Worm (Caenorhabditis elegans) whole organism, mixed stage, embryonic: ENCODE data around the gene clh-4.

Source experiments
- M03D4.4 ChIP-seq: sonication (generic microtip); optimal IDR thresholded peaks from 2 replicates; lab custom pipeline; 2017; ENCODE audit warnings: mild to moderate bottlenecking, missing genetic modification characterization, missing compliant biosample characterization
- bed-3 ChIP-seq: fragments of 200-800 bp; sonication (Bioruptor generic); optimal IDR thresholded peaks from 3 replicates; lab custom pipeline; 2018; ENCODE audit warnings: mild to moderate bottlenecking, missing genetic modification characterization, moderate library complexity, missing compliant biosample characterization
- blmp-1 ChIP-seq: fragments of 150-350 bp; optimal IDR thresholded peaks from 2 replicates; lab custom pipeline; 2014; ENCODE audit warnings: missing biosample characterization, missing genetic modification characterization
- ceh-39 ChIP-seq: fragments of 150-350 bp; optimal IDR thresholded peaks from 2 replicates; lab custom pipeline; 2014; ENCODE audit warnings: missing biosample characterization, missing genetic modification characterization
- ceh-43 ChIP-seq: fragments of 200-800 bp; sonication (Bioruptor generic); optimal IDR thresholded peaks from 2 replicates; lab custom pipeline; 2018; ENCODE audit warnings: mild to moderate bottlenecking, missing genetic modification characterization, moderate library complexity, missing compliant biosample characterization
- ceh-83 ChIP-seq: fragments of 200-800 bp; sonication (Bioruptor generic); optimal IDR thresholded peaks from 2 replicates; lab custom pipeline; 2018; ENCODE audit warnings: mild to moderate bottlenecking, missing genetic modification characterization, missing compliant biosample characterization
- ces-1 ChIP-seq: fragments of 150-350 bp; optimal IDR thresholded peaks from 2 replicates; lab custom pipeline; 2014; ENCODE audit warnings: missing biosample characterization, missing genetic modification reagents, missing genetic modification characterization
- cnd-1 ChIP-seq: fragments of 200-800 bp; sonication (Bioruptor generic); optimal IDR thresholded peaks from 2 replicates; lab custom pipeline; 2018; ENCODE audit warnings: mild to moderate bottlenecking, missing genetic modification characterization, missing compliant biosample characterization
- drap-1 ChIP-seq: fragments of 200-800 bp; sonication (Bioruptor generic); optimal IDR thresholded peaks from 3 replicates; lab custom pipeline; 2018; ENCODE audit warnings: mild to moderate bottlenecking, missing genetic modification characterization, missing compliant biosample characterization
- elt-1 ChIP-seq: sonication (generic microtip); optimal IDR thresholded peaks from 2 replicates; lab custom pipeline; 2017; ENCODE audit warnings: missing genetic modification characterization, mild to moderate bottlenecking, missing compliant biosample characterization, antibody characterized with exemption, moderate library complexity, borderline replicate concordance; ENCODE audit not compliant: insufficient read depth
- flh-1 ChIP-seq: fragments of 200-800 bp; sonication (Bioruptor generic); optimal IDR thresholded peaks from 2 replicates; lab custom pipeline; 2018; ENCODE audit warnings: mild to moderate bottlenecking, missing genetic modification characterization, moderate library complexity, missing compliant biosample characterization
- ham-2 ChIP-seq: fragments of 200-800 bp; sonication (Bioruptor generic); optimal IDR thresholded peaks from 2 replicates; lab custom pipeline; 2018; ENCODE audit warnings: mild to moderate bottlenecking, missing genetic modification characterization, missing compliant biosample characterization
- hlh-1 ChIP-seq: fragments of 150-350 bp; optimal IDR thresholded peaks from 2 replicates; lab custom pipeline; 2014; ENCODE audit warnings: missing biosample characterization, missing genetic modification reagents, missing genetic modification characterization
- lin-13 ChIP-seq: fragments of 150-350 bp; optimal IDR thresholded peaks from 2 replicates; lab custom pipeline; 2014; ENCODE audit warnings: missing biosample characterization, missing genetic modification characterization
- lin-32 ChIP-seq: fragments of 200-800 bp; sonication (Bioruptor generic); optimal IDR thresholded peaks from 2 replicates; lab custom pipeline; 2018; ENCODE audit warnings: mild to moderate bottlenecking, missing genetic modification characterization, missing compliant biosample characterization
- lsy-2 ChIP-seq: fragments of 150-350 bp; optimal IDR thresholded peaks from 2 replicates; lab custom pipeline; 2014; ENCODE audit warnings: missing biosample characterization, missing genetic modification characterization
- mep-1 ChIP-seq: fragments of 150-350 bp; optimal IDR thresholded peaks from 2 replicates; lab custom pipeline; 2017; ENCODE audit warnings: missing biosample characterization, missing genetic modification reagents, missing genetic modification characterization, inconsistent platforms
- mls-2 ChIP-seq: sonication (generic microtip); optimal IDR thresholded peaks from 2 replicates; lab custom pipeline; 2016; ENCODE audit warnings: mild to moderate bottlenecking, missing genetic modification characterization, moderate library complexity, missing compliant biosample characterization
- nhr-12 ChIP-seq: fragments of 150-350 bp; optimal IDR thresholded peaks from 2 replicates; lab custom pipeline; 2014; ENCODE audit warnings: missing biosample characterization, missing genetic modification characterization
- nhr-237 ChIP-seq: fragments of 150-350 bp; optimal IDR thresholded peaks from 2 replicates; lab custom pipeline; 2014; ENCODE audit warnings: missing biosample characterization, missing genetic modification characterization
- nhr-28 ChIP-seq: fragments of 150-350 bp; optimal IDR thresholded peaks from 2 replicates; lab custom pipeline; 2014; ENCODE audit warnings: missing biosample characterization, missing genetic modification characterization
- nhr-76 ChIP-seq: sonication (generic microtip); optimal IDR thresholded peaks from 2 replicates; lab custom pipeline; 2017; ENCODE audit warnings: missing biosample characterization, missing genetic modification characterization
- pha-4 ChIP-seq: fragments of 150-350 bp; optimal IDR thresholded peaks from 2 replicates; lab custom pipeline; 2018; ENCODE audit warnings: missing biosample characterization, missing genetic modification reagents, missing genetic modification characterization
- sem-2 ChIP-seq: fragments of 200-800 bp; sonication (Bioruptor generic); optimal IDR thresholded peaks from 2 replicates; lab custom pipeline; 2018; ENCODE audit warnings: mild to moderate bottlenecking, missing genetic modification characterization, missing compliant biosample characterization
- snpc-4 ChIP-seq: fragments of 150-350 bp; optimal IDR thresholded peaks from 2 replicates; lab custom pipeline; 2014; ENCODE audit warnings: missing biosample characterization, missing genetic modification characterization
- sptf-1 ChIP-seq: sonication (generic microtip); optimal IDR thresholded peaks from 2 replicates; lab custom pipeline; 2017; ENCODE audit warnings: mild to moderate bottlenecking, missing genetic modification characterization, moderate library complexity, missing compliant biosample characterization
- tbx-8 ChIP-seq: fragments of 200-800 bp; sonication (Bioruptor generic); optimal IDR thresholded peaks from 2 replicates; lab custom pipeline; 2018; ENCODE audit warnings: mild to moderate bottlenecking, missing genetic modification characterization, moderate library complexity, missing compliant biosample characterization
- unc-120 ChIP-seq: sonication (generic microtip); optimal IDR thresholded peaks from 2 replicates; lab custom pipeline; 2017; ENCODE audit warnings: missing genetic modification characterization, missing compliant biosample characterization; ENCODE audit not compliant: poor library complexity, severe bottlenecking
- unc-39 ChIP-seq: fragments of 150-350 bp; optimal IDR thresholded peaks from 2 replicates; lab custom pipeline; 2014; ENCODE audit warnings: missing biosample characterization, missing genetic modification characterization
- unc-62 ChIP-seq: fragments of 150-350 bp; optimal IDR thresholded peaks from 2 replicates; lab custom pipeline; 2014; ENCODE audit warnings: missing biosample characterization, missing genetic modification reagents, missing genetic modification characterization
- zip-8 ChIP-seq: fragments of 150-350 bp; optimal IDR thresholded peaks from 2 replicates; lab custom pipeline; 2014; ENCODE audit warnings: missing biosample characterization, missing genetic modification characterization
- ztf-11 ChIP-seq: fragments of 150-350 bp; optimal IDR thresholded peaks from 2 replicates; lab custom pipeline; 2014; ENCODE audit warnings: missing biosample characterization, missing genetic modification characterization

clh-4 gene

DNA sequence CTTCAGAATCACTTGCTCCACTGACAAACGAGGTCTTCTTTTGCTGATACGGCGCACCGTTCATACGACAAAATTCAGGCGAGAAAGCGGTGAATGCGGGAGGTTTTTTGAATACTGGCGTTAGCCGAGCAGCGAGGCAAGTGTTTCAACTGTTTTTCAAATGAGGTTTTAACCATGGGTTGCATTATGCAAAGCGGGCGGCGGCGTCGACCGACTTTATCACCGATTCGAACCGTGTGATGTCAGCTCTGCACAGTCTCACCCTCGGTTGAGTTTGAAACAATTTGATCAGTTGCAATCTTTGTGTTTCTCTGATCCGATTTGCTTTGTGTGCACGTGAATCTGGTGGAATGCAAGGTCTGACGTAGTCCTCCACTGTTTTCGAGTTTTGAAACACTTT, at the start of gene clh-4:
TSS of gene clh-4 (minus strand) at position 101 of the 400 bp plus-strand sequence.
- TF ChIP-seq nhr-76 (tag; lab: Kevin White, UChicago): no peak
- TF ChIP-seq, all 35 proteins: peak for 0

- TF ChIP-seq cnd-1 (tag; lab: Kevin White, UChicago): no peak
- TF ChIP-seq sptf-1 (tag; lab: Kevin White, UChicago): no peak
- TF ChIP-seq ham-2 (GFP tag; lab: Kevin White, UChicago): no peak
- TF ChIP-seq blmp-1: no peak
- TF ChIP-seq ztf-11 (tag; lab: Kevin White, UChicago): no peak
- TF ChIP-seq nhr-28 (tag; lab: Kevin White, UChicago): no peak
- TF ChIP-seq flh-1 (GFP tag; lab: Kevin White, UChicago): no peak
- no peak for TF ChIP-seq unc-39
- no peak for TF ChIP-seq mls-2 (tag; lab: Kevin White, UChicago)
- TF ChIP-seq pha-4: no peak
- TF ChIP-seq snpc-4 (tag; lab: Kevin White, UChicago): no peak
- TF ChIP-seq, all 35 proteins: peak for 0
Measured at ce11 chrX:4148449-4149031, 48.2 kb upstream of the clh-4 start.

DNA sequence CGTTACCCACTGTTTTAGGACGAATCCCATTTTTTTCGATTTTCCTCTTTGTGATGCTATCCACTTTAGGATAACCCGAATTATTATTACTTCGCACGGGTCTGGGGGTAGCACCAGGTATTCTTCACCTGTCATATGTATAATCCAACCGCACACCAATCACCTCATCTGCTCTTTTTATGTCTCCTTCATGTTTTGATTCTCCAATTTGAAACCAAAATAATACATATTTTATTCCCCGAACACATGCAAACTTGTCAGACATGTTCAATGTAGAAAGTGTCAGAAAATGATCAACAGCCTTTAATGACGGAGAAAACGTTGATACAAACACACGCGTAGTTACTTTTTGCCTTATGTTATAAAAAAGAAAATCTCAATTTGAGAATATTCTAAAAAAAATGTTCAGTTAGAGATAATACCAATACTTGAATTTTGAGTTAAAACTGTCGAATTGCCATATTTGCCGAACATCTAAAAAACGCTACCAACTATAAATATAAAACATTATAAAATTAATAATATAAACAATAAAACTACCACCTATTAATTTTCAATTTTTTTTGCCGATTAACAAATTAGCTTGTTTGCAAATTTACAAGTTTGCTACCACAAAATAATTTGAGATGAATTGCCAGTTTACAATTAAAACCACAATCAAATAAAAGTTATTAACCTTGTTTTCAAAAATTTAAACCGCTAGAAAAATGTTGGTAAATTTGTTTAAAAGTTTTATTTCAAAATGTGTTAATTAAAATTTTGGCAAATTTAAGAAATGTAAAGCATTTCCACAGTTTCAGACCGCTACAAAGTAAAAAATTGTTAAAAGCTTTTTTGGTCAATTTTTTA, 47.5 kb upstream of the clh-4 start:
- TF ChIP-seq ces-1 (GFP tag; lab: Kevin White, UChicago): peak; percentile 18
- no peak for TF ChIP-seq blmp-1
- TF ChIP-seq ceh-39 (tag; lab: Kevin White, UChicago): no peak

DNA sequence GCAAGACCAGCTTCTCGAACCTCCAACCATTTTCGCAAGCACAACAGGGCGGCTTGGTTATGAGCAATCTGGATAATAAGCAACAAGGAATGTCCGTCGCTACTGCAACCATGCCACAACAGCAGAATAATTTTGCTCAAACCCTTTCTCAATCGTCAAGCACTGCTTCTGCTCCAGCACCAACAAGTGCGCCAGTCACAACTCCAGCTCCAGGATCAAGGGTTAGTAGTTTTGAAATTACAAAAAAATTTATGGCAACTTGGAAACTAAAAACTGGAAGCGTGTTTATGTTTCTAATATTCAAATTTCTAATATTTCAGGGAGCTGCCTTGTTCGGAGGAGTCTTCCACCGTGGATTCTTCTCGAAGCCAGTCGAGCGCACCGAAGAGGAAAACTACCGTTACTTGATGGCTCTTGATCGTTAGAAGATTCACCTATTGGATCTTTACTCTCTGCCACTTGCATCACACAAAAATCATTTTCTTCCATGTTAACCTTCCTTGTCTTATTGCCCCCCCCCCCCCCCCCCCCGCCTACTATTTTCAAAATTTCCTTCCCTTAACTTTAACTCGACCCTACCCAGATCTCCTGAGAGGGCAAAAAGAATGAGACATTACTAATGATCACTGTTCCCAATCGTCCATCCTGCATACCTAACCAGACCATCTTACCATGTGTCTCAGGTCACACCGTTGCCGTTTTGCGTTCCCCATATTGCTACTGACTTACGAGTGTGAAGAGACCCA, 46.6 kb upstream of the clh-4 start:
- TF ChIP-seq ztf-11 (tag; lab: Kevin White, UChicago) (no peak), M03D4.4 (tag; lab: Kevin White, UChicago) (peak; percentile 12), nhr-12 (tag; lab: Kevin White, UChicago) (no peak)

ce11 chrX:4146046-4146445, 45.7 kb upstream of the clh-4 start:
- TF ChIP-seq elt-1 (tag; lab: Kevin White, UChicago) (peak; percentile 79), lsy-2 (tag; lab: Kevin White, UChicago) (no peak), zip-8 (tag; lab: Kevin White, UChicago) (no peak), mls-2 (tag; lab: Kevin White, UChicago) (no peak)

DNA sequence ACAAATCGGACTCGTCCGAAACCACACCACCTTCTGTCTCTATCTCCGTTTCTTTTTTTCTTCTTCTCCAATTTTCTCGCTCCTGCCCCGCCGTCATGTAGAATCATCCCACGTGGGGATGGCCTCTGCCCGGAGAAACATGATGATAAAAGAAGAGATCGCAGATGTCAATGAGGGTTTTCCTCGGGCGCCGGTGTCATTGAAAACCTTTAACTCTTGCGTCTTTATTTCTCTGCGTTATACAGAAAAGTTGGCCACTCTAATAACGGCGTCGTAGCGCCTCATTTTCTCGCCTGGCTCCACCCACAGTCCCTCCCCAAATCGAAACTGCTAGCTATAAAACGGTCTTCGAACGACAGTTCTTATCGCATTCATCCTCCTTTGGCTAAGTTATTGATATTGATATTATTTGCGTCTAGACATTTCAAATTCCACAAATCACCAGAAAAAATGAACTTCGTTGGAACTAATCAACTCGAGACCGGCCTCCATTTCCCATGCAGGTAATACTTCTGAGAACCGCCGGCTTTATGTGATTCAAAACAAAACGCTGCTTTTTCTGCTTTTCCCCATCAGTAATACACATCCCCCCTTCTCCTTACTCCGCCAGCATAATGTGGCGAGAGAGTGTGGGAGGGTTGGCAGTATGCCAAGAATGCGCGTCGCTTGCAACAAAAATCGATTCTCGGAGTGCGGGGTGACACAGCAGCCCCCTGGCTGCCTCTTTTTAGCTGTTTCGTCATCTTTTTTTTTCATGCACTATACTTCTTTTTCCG, 44.9 kb upstream of the clh-4 start:
- TF ChIP-seq unc-120 (tag; lab: Kevin White, UChicago) (peak; percentile 17), hlh-1 (tag; lab: Kevin White, UChicago) (peak; percentile 24), ceh-83 (GFP tag; lab: Kevin White, UChicago) (peak; percentile 46), unc-39 (no peak), M03D4.4 (tag; lab: Kevin White, UChicago) (no peak), ham-2 (GFP tag; lab: Kevin White, UChicago) (peak; percentile 2), lin-32 (GFP tag; lab: Kevin White, UChicago) (no peak), ztf-11 (tag; lab: Kevin White, UChicago) (no peak), pha-4 (no peak), elt-1 (tag; lab: Kevin White, UChicago) (no peak), mep-1 (tag; lab: Kevin White, UChicago) (peak; percentile 1), snpc-4 (tag; lab: Kevin White, UChicago) (no peak), nhr-237 (tag; lab: Kevin White, UChicago) (no peak), lin-13 (tag; lab: Kevin White, UChicago) (no peak), ceh-39 (tag; lab: Kevin White, UChicago) (peak; percentile 40), zip-8 (tag; lab: Kevin White, UChicago) (no peak), flh-1 (GFP tag; lab: Kevin White, UChicago) (no peak), cnd-1 (tag; lab: Kevin White, UChicago) (peak; percentile 20), sem-2 (no peak), ceh-43 (GFP tag; lab: Kevin White, UChicago) (no peak), nhr-28 (tag; lab: Kevin White, UChicago) (no peak), lsy-2 (tag; lab: Kevin White, UChicago) (no peak), tbx-8 (GFP tag; lab: Kevin White, UChicago) (no peak), nhr-76 (tag; lab: Kevin White, UChicago) (no peak), bed-3 (no peak), unc-62 (GFP tag; lab: Kevin White, UChicago) (no peak), mls-2 (tag; lab: Kevin White, UChicago) (peak; percentile 46), nhr-12 (tag; lab: Kevin White, UChicago) (no peak), sptf-1 (tag; lab: Kevin White, UChicago) (peak; percentile 58), drap-1 (GFP tag; lab: Kevin White, UChicago) (no peak)
